Fruit fly (Drosophila melanogaster) whole organism, wandering third instar larva: ENCODE data around the gene CG44038.

Source experiments
- Abd-B ChIP-seq: fragments of >200 bp; optimal IDR thresholded peaks from 2 replicates; lab custom pipeline; 2017; ENCODE audit warnings: missing biosample characterization, missing genetic modification characterization
- CG32264 ChIP-seq: fragments of 200-800 bp; sonication (Bioruptor generic); optimal IDR thresholded peaks from 2 replicates; lab custom pipeline; 2016; ENCODE audit warnings: missing biosample characterization, missing genetic modification characterization
- CG9705 ChIP-seq: fragments of 200-800 bp; sonication (Bioruptor generic); optimal IDR thresholded peaks from 2 replicates; lab custom pipeline; 2018; ENCODE audit warnings: missing biosample characterization, mild to moderate bottlenecking, missing genetic modification characterization
- CrebA ChIP-seq: fragments of 200-800 bp; sonication (Bioruptor generic); optimal IDR thresholded peaks from 2 replicates; lab custom pipeline; 2016; ENCODE audit warnings: missing biosample characterization, mild to moderate bottlenecking, missing genetic modification characterization, borderline replicate concordance
- Dfd ChIP-seq: fragments of >200 bp; optimal IDR thresholded peaks from 2 replicates; lab custom pipeline; 2017; ENCODE audit warnings: missing biosample characterization, missing genetic modification characterization
- Dif ChIP-seq: fragments of 200-275, 200-300 bp; sonication (Bioruptor generic); optimal IDR thresholded peaks from 2 replicates; lab custom pipeline; 2018; ENCODE audit warnings: missing biosample characterization, missing genetic modification characterization; ENCODE audit not compliant: partially characterized antibody
- GATAd ChIP-seq: sonication (Bioruptor generic); optimal IDR thresholded peaks from 2 replicates; lab custom pipeline; 2016; ENCODE audit warnings: missing biosample characterization, missing genetic modification characterization
- HLH106 ChIP-seq: fragments of 200-800 bp; optimal IDR thresholded peaks from 3 replicates; lab custom pipeline; 2019; ENCODE audit warnings: missing biosample characterization, mild to moderate bottlenecking, missing genetic modification characterization, moderate library complexity
- Hnf4 ChIP-seq: fragments of 200-800 bp; sonication (Bioruptor generic); optimal IDR thresholded peaks from 2 replicates; lab custom pipeline; 2016; ENCODE audit warnings: missing biosample characterization, mild to moderate bottlenecking, missing genetic modification characterization
- Hr78 ChIP-seq: fragments of >200 bp; optimal IDR thresholded peaks from 2 replicates; lab custom pipeline; 2017; ENCODE audit warnings: missing biosample characterization, missing genetic modification characterization
- Hr83 ChIP-seq: fragments of 200-300 bp; sonication (Bioruptor generic); optimal IDR thresholded peaks from 2 replicates; lab custom pipeline; 2016; ENCODE audit warnings: missing biosample characterization, mild to moderate bottlenecking, missing genetic modification characterization, moderate library complexity; ENCODE audit not compliant: poor library complexity, severe bottlenecking
- Jra ChIP-seq: sonication (Bioruptor generic); optimal IDR thresholded peaks from 2 replicates; lab custom pipeline; 2016; ENCODE audit warnings: missing biosample characterization, missing genetic modification characterization
- Mio ChIP-seq: sonication (Bioruptor generic); optimal IDR thresholded peaks from 2 replicates; lab custom pipeline; 2016; ENCODE audit warnings: missing biosample characterization, missing genetic modification characterization
- Myc ChIP-seq: fragments of >200 bp; optimal IDR thresholded peaks from 2 replicates; lab custom pipeline; 2017
- N ChIP-seq: fragments of >200 bp; optimal IDR thresholded peaks from 2 replicates; lab custom pipeline; 2018; ENCODE audit warnings: missing biosample characterization, missing external identifiers, missing genetic modification characterization
- OdsH ChIP-seq: fragments of 200-800 bp; sonication (Bioruptor generic); optimal IDR thresholded peaks from 2 replicates; lab custom pipeline; 2016; ENCODE audit warnings: missing biosample characterization, mild to moderate bottlenecking, missing genetic modification characterization
- Rel ChIP-seq, 2 experiments: fragments of 200-800 bp; sonication (Bioruptor generic) in 1 of 2; optimal IDR thresholded peaks; 2 replicates in 1 of 2; 3 replicates in 1 of 2; lab custom pipeline; 2016 to 2019; ENCODE audit warnings: mild to moderate bottlenecking in 2 of 2, missing biosample characterization in 2 of 2, missing genetic modification characterization in 2 of 2, moderate library complexity in 1 of 2
- Sp1 ChIP-seq: fragments of 200-800 bp; sonication (Bioruptor generic); optimal IDR thresholded peaks from 3 replicates; lab custom pipeline; 2019; ENCODE audit warnings: missing biosample characterization, mild to moderate bottlenecking, missing genetic modification characterization, moderate library complexity
- Vsx2 ChIP-seq: fragments of 200-300, 225-300 bp; sonication (Bioruptor generic); optimal IDR thresholded peaks from 2 replicates; lab custom pipeline; 2018; ENCODE audit warnings: missing biosample characterization, missing genetic modification characterization; ENCODE audit not compliant: partially characterized antibody
- br ChIP-seq: fragments of 200-800 bp; sonication (Bioruptor generic); optimal IDR thresholded peaks from 2 replicates; lab custom pipeline; 2016; ENCODE audit warnings: missing biosample characterization, missing genetic modification characterization
- brk ChIP-seq: fragments of 200-800 bp; sonication (Bioruptor generic); optimal IDR thresholded peaks from 2 replicates; lab custom pipeline; 2016; ENCODE audit warnings: missing biosample characterization, mild to moderate bottlenecking, missing genetic modification characterization
- dl ChIP-seq, 2 experiments: fragments of 175-275, 200-275 bp in 1 of 2; fragments of 200-275 bp in 1 of 2; sonication (Bioruptor generic); optimal IDR thresholded peaks; lab custom pipeline; 2018; ENCODE audit warnings: mild to moderate bottlenecking in 2 of 2, missing biosample characterization in 2 of 2, missing genetic modification characterization in 2 of 2, moderate library complexity in 2 of 2; ENCODE audit not compliant: partially characterized antibody in 2 of 2, insufficient read depth in 1 of 2
- dsf ChIP-seq: sonication (Bioruptor generic); optimal IDR thresholded peaks from 2 replicates; lab custom pipeline; 2016; ENCODE audit warnings: missing biosample characterization, missing genetic modification characterization, borderline replicate concordance
- ey ChIP-seq: fragments of 200-800 bp; sonication (Bioruptor generic); optimal IDR thresholded peaks from 2 replicates; lab custom pipeline; 2016; ENCODE audit warnings: missing biosample characterization, missing genetic modification characterization
- foxo ChIP-seq, 2 experiments: fragments of 200-800 bp; sonication (Bioruptor generic); optimal IDR thresholded peaks; 2 replicates in 1 of 2; 3 replicates in 1 of 2; lab custom pipeline; 2016 to 2017; ENCODE audit warnings: missing biosample characterization in 2 of 2, missing genetic modification characterization in 2 of 2
- fru ChIP-seq: fragments of 200-800 bp; sonication (Bioruptor generic); optimal IDR thresholded peaks from 3 replicates; lab custom pipeline; 2016; ENCODE audit warnings: missing biosample characterization, mild to moderate bottlenecking, missing genetic modification characterization
- h ChIP-seq: fragments of 200-800 bp; sonication (Bioruptor generic); optimal IDR thresholded peaks from 3 replicates; lab custom pipeline; 2016; ENCODE audit warnings: missing biosample characterization, mild to moderate bottlenecking, missing genetic modification characterization
- lola ChIP-seq: fragments of >200 bp; optimal IDR thresholded peaks from 2 replicates; lab custom pipeline; 2017; ENCODE audit warnings: missing biosample characterization, missing genetic modification characterization
- psq ChIP-seq: fragments of 200-800 bp; sonication (Bioruptor generic); optimal IDR thresholded peaks from 3 replicates; lab custom pipeline; 2017; ENCODE audit warnings: missing biosample characterization, mild to moderate bottlenecking, missing genetic modification characterization, moderate library complexity
- rgr ChIP-seq: fragments of 200-800 bp; sonication (Bioruptor generic); optimal IDR thresholded peaks from 3 replicates; lab custom pipeline; 2016; ENCODE audit warnings: missing biosample characterization, mild to moderate bottlenecking, missing genetic modification characterization
- sage ChIP-seq: fragments of 200-800 bp; sonication (Bioruptor generic); optimal IDR thresholded peaks from 2 replicates; lab custom pipeline; 2016; ENCODE audit warnings: missing biosample characterization, mild to moderate bottlenecking, missing genetic modification characterization
- tai ChIP-seq: sonication (Bioruptor generic); optimal IDR thresholded peaks from 2 replicates; lab custom pipeline; 2016; ENCODE audit warnings: missing biosample characterization, missing genetic modification characterization
- woc ChIP-seq: sonication (Bioruptor generic); optimal IDR thresholded peaks from 2 replicates; lab custom pipeline; 2016; ENCODE audit warnings: missing biosample characterization, mild to moderate bottlenecking, missing genetic modification characterization

CG44038 gene

dm6 chr3R:12232629-12233028, 28.1 kb upstream of the CG44038 start, which contains the start of gene Pglym87:
Pglym87 (minus strand) TSS chr3R:12232729.
- TF ChIP-seq h (GFP tag; lab: Kevin White, UChicago) = no peak
- no peak for TF ChIP-seq Vsx2 (GFP tag; lab: Kevin White, UChicago)
- no peak for TF ChIP-seq rgr (GFP tag; lab: Kevin White, UChicago)
- no peak for TF ChIP-seq Hnf4 (GFP tag; lab: Kevin White, UChicago)
- TF ChIP-seq Myc (lab: Kevin White, UChicago) = no peak
- no peak for TF ChIP-seq CrebA (GFP tag; lab: Kevin White, UChicago)
- TF ChIP-seq Dfd (GFP tag; lab: Kevin White, UChicago) = no peak
- TF ChIP-seq sage (GFP tag; lab: Kevin White, UChicago) = no peak
- no peak for TF ChIP-seq ey (GFP tag; lab: Kevin White, UChicago)
- TF ChIP-seq Hr83 = no peak
- TF ChIP-seq, all 38 proteins: peak for 0

- TF ChIP-seq Mio (GFP tag; lab: Kevin White, UChicago) (no peak), lola (GFP tag; lab: Kevin White, UChicago) (no peak), CG9705 (GFP tag; lab: Kevin White, UChicago) (no peak), br (GFP tag; lab: Kevin White, UChicago) (no peak), Dfd (GFP tag; lab: Kevin White, UChicago) (no peak), tai (GFP tag; lab: Kevin White, UChicago) (no peak), ey (GFP tag; lab: Kevin White, UChicago) (no peak), Hr78 (GFP tag; lab: Kevin White, UChicago) (no peak), Rel (GFP tag; optimal IDR thresholded peaks at IDR 0.05; lab: Kevin White, UChicago) (no peak), Rel (tag; optimal IDR thresholded peaks at IDR 0.05; lab: Kevin White, UChicago) (no peak), psq (GFP tag; lab: Kevin White, UChicago) (no peak), foxo (GFP tag; optimal IDR thresholded peaks at IDR 0.05; lab: Kevin White, UChicago) (no peak)
Measured at dm6 chr3R:12234584-12234983, 26.2 kb upstream of the CG44038 start, which contains the start of gene Cyp313a5. Cyp313a5 (minus strand) TSS chr3R:12234684.

- TF ChIP-seq N (GFP tag; lab: Kevin White, UChicago) (no peak), br (GFP tag; lab: Kevin White, UChicago) (no peak), tai (GFP tag; lab: Kevin White, UChicago) (no peak), Jra (GFP tag; lab: Kevin White, UChicago) (no peak), Myc (lab: Kevin White, UChicago) (no peak), HLH106 (tag; lab: Kevin White, UChicago) (no peak), fru (GFP tag; lab: Kevin White, UChicago) (no peak), Hr78 (GFP tag; lab: Kevin White, UChicago) (no peak), CrebA (GFP tag; lab: Kevin White, UChicago) (no peak), GATAd (GFP tag; lab: Kevin White, UChicago) (no peak), dl (GFP tag; optimal IDR thresholded peaks at IDR 0.05; lab: Kevin White, UChicago; ENCODE audit: insufficient read depth in 1 of 2, partially characterized antibody in 2 of 2) (no peak), woc (no peak), psq (GFP tag; lab: Kevin White, UChicago) (no peak), CG32264 (GFP tag; lab: Kevin White, UChicago) (no peak), dsf (GFP tag; lab: Kevin White, UChicago) (no peak), Mio (GFP tag; lab: Kevin White, UChicago) (no peak), brk (GFP tag; lab: Kevin White, UChicago) (no peak), CG9705 (GFP tag; lab: Kevin White, UChicago) (no peak), Dfd (GFP tag; lab: Kevin White, UChicago) (no peak), ey (GFP tag; lab: Kevin White, UChicago) (no peak)
Measured at dm6 chr3R:12236804-12237203, 24.0 kb upstream of the CG44038 start, which contains the start of gene Cyp313a2. Cyp313a2 (minus strand) TSS chr3R:12236904.

dm6 chr3R:12239166-12239565, 21.6 kb upstream of the CG44038 start, which contains the start of gene Cyp313a3:
Cyp313a3 (minus strand) TSS chr3R:12239266.
- TF ChIP-seq tai (GFP tag; lab: Kevin White, UChicago) (no peak), rgr (GFP tag; lab: Kevin White, UChicago) (no peak), Abd-B (GFP tag; lab: Kevin White, UChicago) (no peak), OdsH (no peak), Sp1 (GFP tag; lab: Kevin White, UChicago) (no peak), psq (GFP tag; lab: Kevin White, UChicago) (no peak), ey (GFP tag; lab: Kevin White, UChicago) (no peak), foxo (GFP tag; optimal IDR thresholded peaks at IDR 0.05; lab: Kevin White, UChicago) (no peak), Hr78 (GFP tag; lab: Kevin White, UChicago) (no peak), Dfd (GFP tag; lab: Kevin White, UChicago) (no peak), Hr83 (no peak), Hnf4 (GFP tag; lab: Kevin White, UChicago) (no peak), fru (GFP tag; lab: Kevin White, UChicago) (no peak), Dif (GFP tag; lab: Kevin White, UChicago) (no peak), N (GFP tag; lab: Kevin White, UChicago) (no peak), HLH106 (tag; lab: Kevin White, UChicago) (no peak)
